Fruit fly (Drosophila melanogaster): Measurements from ENCODE around the gene Vti1a.

dm6 chr3L:692699-693098 is at the start of gene Vti1a:
- no peak for TF ChIP-seq CG11902 (GFP tag; optimal IDR thresholded peaks at IDR 0.05)
- no peak for TF ChIP-seq Sox15 (GFP tag; optimal IDR thresholded peaks at IDR 0.05)
- no peak for TF ChIP-seq Eip78C (GFP tag)
- no peak for TF ChIP-seq CG6792 (GFP tag; optimal IDR thresholded peaks at IDR 0.05)
- TF ChIP-seq CG9139 (GFP tag; optimal IDR thresholded peaks at IDR 0.05) = no peak
- TF ChIP-seq CG1621 (tag; optimal IDR thresholded peaks at IDR 0.05) = no peak
- no peak for TF ChIP-seq CG6854 (GFP tag; optimal IDR thresholded peaks at IDR 0.05)
- no peak for TF ChIP-seq Smox (GFP tag; optimal IDR thresholded peaks at IDR 0.05)
- no peak for TF ChIP-seq pdm3 (GFP tag; optimal IDR thresholded peaks at IDR 0.05)
- TF ChIP-seq CG8632 (GFP tag; optimal IDR thresholded peaks at IDR 0.05) = no peak
- no peak for TF ChIP-seq Lpt (GFP tag; optimal IDR thresholded peaks at IDR 0.05)
- TF ChIP-seq svp (GFP tag) = no peak
- no peak for TF ChIP-seq CG16779 (tag; optimal IDR thresholded peaks at IDR 0.05)
- TF ChIP-seq net (GFP tag; optimal IDR thresholded peaks at IDR 0.05) = no peak

Measured in whole organism, prepupa.